Fruit fly (Drosophila melanogaster): Measurements from ENCODE around the gene JMJD6.

Gene JMJD6

dm6 chr3R:22381077-22381476 is 18.9 kb upstream of the JMJD6 start, which contains the start of gene CG43342 (continued):
- TF ChIP-seq Lhr (GFP tag; optimal IDR thresholded peaks at IDR 0.05) = no peak
- peak; percentile 82 for TF ChIP-seq hb (GFP tag; IDR thresholded peaks at IDR 0.05; ENCODE audit: partially characterized antibody)
- no peak for TF ChIP-seq ftz-f1 (GFP tag; optimal IDR thresholded peaks at IDR 0.05)
- TF ChIP-seq CG31388 (GFP tag; optimal IDR thresholded peaks at IDR 0.05) = no peak
- no peak for TF ChIP-seq Pdp1 (GFP tag; optimal IDR thresholded peaks at IDR 0.05)
- TF ChIP-seq CG7963 (GFP tag; IDR thresholded peaks at IDR 0.05; ENCODE audit: partially characterized antibody) = peak; percentile 84
- peak; percentile 74 for TF ChIP-seq Dp (GFP tag; optimal IDR thresholded peaks at IDR 0.05)
- TF ChIP-seq Dip3 (GFP tag; optimal IDR thresholded peaks at IDR 0.05) = no peak
- TF ChIP-seq knrl (GFP tag; IDR thresholded peaks at IDR 0.05; ENCODE audit: partially characterized antibody) = peak; percentile 68; the same call in 2 of the 3 replicates
- peak; percentile 9 for TF ChIP-seq CG14710 (tag; optimal IDR thresholded peaks at IDR 0.05)
- TF ChIP-seq E2f2 (GFP tag; IDR thresholded peaks at IDR 0.05) = peak; percentile 84
- TF ChIP-seq CG16779 (GFP tag; IDR thresholded peaks at IDR 0.05) = no peak
- TF ChIP-seq Ptx1 (GFP tag; IDR thresholded peaks at IDR 0.05) = no peak
- no peak for TF ChIP-seq bsh (GFP tag; optimal IDR thresholded peaks at IDR 0.05)
- no peak for TF ChIP-seq br (optimal IDR thresholded peaks at IDR 0.05)
- no peak for TF ChIP-seq Xrp1 (GFP tag; IDR thresholded peaks at IDR 0.05)
- TF ChIP-seq zfh1 (GFP tag; IDR thresholded peaks at IDR 0.05) = no peak
- peak; percentile 84 for TF ChIP-seq bbx (GFP tag; IDR thresholded peaks at IDR 0.05; ENCODE audit: partially characterized antibody)
- peak; percentile 76; the same call in 2 of the 3 replicates for TF ChIP-seq mld (GFP tag; IDR thresholded peaks at IDR 0.05; ENCODE audit: partially characterized antibody)
- TF ChIP-seq Tbp (GFP tag; optimal IDR thresholded peaks at IDR 0.05) = no peak
- peak; percentile 76 for TF ChIP-seq unc-4 (GFP tag; IDR thresholded peaks at IDR 0.05; ENCODE audit: partially characterized antibody)
- TF ChIP-seq Abd-B (GFP tag; optimal IDR thresholded peaks at IDR 0.05) = no peak
- no peak for TF ChIP-seq CG1602 (GFP tag; optimal IDR thresholded peaks at IDR 0.05)
- no peak for TF ChIP-seq CG12104 (GFP tag; optimal IDR thresholded peaks at IDR 0.05)
- TF ChIP-seq tna (GFP tag; IDR thresholded peaks at IDR 0.05; ENCODE audit: partially characterized antibody) = peak; percentile 89
- TF ChIP-seq Oli (tag; optimal IDR thresholded peaks at IDR 0.05) = no peak
- no peak for TF ChIP-seq phol (tag; optimal IDR thresholded peaks at IDR 0.05)
- TF ChIP-seq amos (GFP tag; IDR thresholded peaks at IDR 0.05; ENCODE audit: partially characterized antibody) = peak; percentile 77
- TF ChIP-seq lab (GFP tag; optimal IDR thresholded peaks at IDR 0.05) = no peak
- no peak for TF ChIP-seq Doc2 (GFP tag; IDR thresholded peaks at IDR 0.05)
- no peak for TF ChIP-seq croc (GFP tag; conservative IDR thresholded peaks at IDR 0.05)
- TF ChIP-seq emc (GFP tag; optimal IDR thresholded peaks at IDR 0.05) = no peak
- no peak for TF ChIP-seq PHDP (tag; optimal IDR thresholded peaks at IDR 0.05)
- no peak for TF ChIP-seq lov (optimal IDR thresholded peaks at IDR 0.05)
- TF ChIP-seq lov (GFP tag; IDR thresholded peaks at IDR 0.05) = no peak
- no peak for TF ChIP-seq Sox102F (GFP tag; optimal IDR thresholded peaks at IDR 0.05)
- no peak for TF ChIP-seq CG17359 (tag; optimal IDR thresholded peaks at IDR 0.05)
- no peak for TF ChIP-seq CG18619 (GFP tag; optimal IDR thresholded peaks at IDR 0.05)
- TF ChIP-seq CG4617 (GFP tag; optimal IDR thresholded peaks at IDR 0.05; ENCODE audit: borderline replicate concordance) = no peak
- TF ChIP-seq luna (GFP tag; optimal IDR thresholded peaks at IDR 0.05) = no peak
- no peak for TF ChIP-seq CG33557 (GFP tag; optimal IDR thresholded peaks at IDR 0.05)
- no peak for TF ChIP-seq CG17802 (tag; optimal IDR thresholded peaks at IDR 0.05)
- no peak for TF ChIP-seq CG18599 (GFP tag; optimal IDR thresholded peaks at IDR 0.05)
- no peak for TF ChIP-seq YL-1 (GFP tag; optimal IDR thresholded peaks at IDR 0.05)
- no peak for TF ChIP-seq NfI (GFP tag; optimal IDR thresholded peaks at IDR 0.05)
- TF ChIP-seq CG15073 (GFP tag; optimal IDR thresholded peaks at IDR 0.05) = no peak
- TF ChIP-seq Hr39 (optimal IDR thresholded peaks at IDR 0.05) = no peak
- TF ChIP-seq ATbp (GFP tag; optimal IDR thresholded peaks at IDR 0.05) = no peak
- TF ChIP-seq CG8089 (GFP tag; optimal IDR thresholded peaks at IDR 0.05) = no peak
- no peak for TF ChIP-seq Awh (GFP tag; IDR thresholded peaks at IDR 0.05)
- no peak for TF ChIP-seq corto (GFP tag; optimal IDR thresholded peaks at IDR 0.05)

Measured in whole organism, embryonic.